Worm (Caenorhabditis elegans) whole organism, L4/young adult: ENCODE measurements around the gene K09E9.4.

Experiments
- W03F9.2 ChIP-seq: fragments of 150-350 bp; optimal IDR thresholded peaks from 2 replicates; lab custom pipeline; 2014; ENCODE audit warnings: missing biosample characterization, missing genetic modification characterization
- dao-5 ChIP-seq: sonication (generic microtip); optimal IDR thresholded peaks from 2 replicates; lab custom pipeline; 2016; ENCODE audit warnings: missing genotype, missing genetic modification characterization, moderate library complexity, missing compliant biosample characterization
- him-1 ChIP-seq: sonication (generic microtip); optimal IDR thresholded peaks from 2 replicates; lab custom pipeline; 2016; ENCODE audit warnings: missing genotype, missing genetic modification reagents, missing genetic modification characterization, missing compliant biosample characterization

ce11 chrX:15586192-15586591, 44.0 kb downstream of the K09E9.4 start:
- TF ChIP-seq him-1 (tag; lab: Kevin White, UChicago) (no peak), dao-5 (tag; lab: Kevin White, UChicago) (no peak), W03F9.2 (tag; lab: Kevin White, UChicago) (no peak)
